Worm (Caenorhabditis elegans): ENCODE data around the gene nhr-14.

The nhr-14 gene

DNA sequence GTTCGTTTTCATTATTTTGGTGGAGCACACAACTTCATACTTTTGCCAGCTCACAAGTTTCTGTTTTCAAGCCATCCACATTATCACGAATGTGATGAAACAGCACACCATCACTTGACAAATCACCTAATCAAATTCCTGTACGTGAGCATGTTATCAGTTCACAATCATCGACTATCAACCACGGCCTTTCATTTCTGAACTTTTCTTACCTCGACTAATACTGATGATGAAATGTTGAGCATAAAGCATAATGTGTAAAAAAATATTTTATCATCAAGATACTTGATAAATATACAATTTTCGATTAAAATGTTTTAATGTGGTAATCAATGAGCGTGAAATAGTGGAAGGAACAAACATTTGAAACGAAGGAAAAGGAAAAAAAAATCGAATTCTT is 2.5 kb downstream of the nhr-14 start:
- TF ChIP-seq nhr-21 (tag; optimal IDR thresholded peaks at IDR 0.05) (peak; percentile 40), lin-13 (GFP tag; optimal IDR thresholded peaks at IDR 0.05) (no peak), gmeb-1 (tag; optimal IDR thresholded peaks at IDR 0.05) (peak; percentile 42), zag-1 (tag; optimal IDR thresholded peaks at IDR 0.05) (no peak), lin-11 (tag; optimal IDR thresholded peaks at IDR 0.05) (no peak), lsy-2 (tag; optimal IDR thresholded peaks at IDR 0.05) (peak in 1 of 2 experiments; percentile 11), sma-3 (GFP tag; optimal IDR thresholded peaks at IDR 0.05) (peak; percentile 53), aly-2 (tag; optimal IDR thresholded peaks at IDR 0.05) (no peak), R02D3.7 (tag; optimal IDR thresholded peaks at IDR 0.05) (no peak), C34F6.9 (tag; optimal IDR thresholded peaks at IDR 0.05) (no peak), F13H6.1 (tag; optimal IDR thresholded peaks at IDR 0.05) (peak; percentile 39), elt-3 (tag; optimal IDR thresholded peaks at IDR 0.05) (no peak), blmp-1 (tag; optimal IDR thresholded peaks at IDR 0.05; ENCODE audit: insufficient read depth) (no peak), egl-27 (tag; optimal IDR thresholded peaks at IDR 0.05) (peak; percentile 56), fos-1 (tag; optimal IDR thresholded peaks at IDR 0.05) (peak; percentile 91), nhr-237 (tag; optimal IDR thresholded peaks at IDR 0.05) (no peak), mbf-1 (tag; optimal IDR thresholded peaks at IDR 0.05) (no peak), nhr-77 (tag; optimal IDR thresholded peaks at IDR 0.05) (no peak), crh-2 (tag; optimal IDR thresholded peaks at IDR 0.05) (peak; percentile 83), snpc-4 (tag; optimal IDR thresholded peaks at IDR 0.05) (no peak), dmd-4 (tag; optimal IDR thresholded peaks at IDR 0.05) (no peak), peb-1 (tag; optimal IDR thresholded peaks at IDR 0.05) (no peak), nhr-6 (tag; optimal IDR thresholded peaks at IDR 0.05) (no peak), alr-1 (tag; optimal IDR thresholded peaks at IDR 0.05) (no peak), mdl-1 (tag; optimal IDR thresholded peaks at IDR 0.05) (peak in 1 of 2 experiments; percentile 17), ama-1 (optimal IDR thresholded peaks at IDR 0.05) (no peak), ztf-1 (GFP tag; conservative IDR thresholded peaks at IDR 0.05) (no peak), ZK546.5 (tag; optimal IDR thresholded peaks at IDR 0.05) (no peak), sma-9 (GFP tag; optimal IDR thresholded peaks at IDR 0.05) (peak; percentile 94), sma-9 (tag; optimal IDR thresholded peaks at IDR 0.05) (no peak), skn-1 (tag; optimal IDR thresholded peaks at IDR 0.05) (peak; percentile 31), nhr-129 (tag; optimal IDR thresholded peaks at IDR 0.05) (peak; percentile 69), ceh-82 (tag; optimal IDR thresholded peaks at IDR 0.05) (no peak), mab-5 (tag; optimal IDR thresholded peaks at IDR 0.05) (no peak), nhr-12 (tag; optimal IDR thresholded peaks at IDR 0.05) (no peak), elt-1 (tag; optimal IDR thresholded peaks at IDR 0.05) (no peak), unc-62 (GFP tag; optimal IDR thresholded peaks at IDR 0.05) (no peak), sem-4 (tag; optimal IDR thresholded peaks at IDR 0.05) (no peak), nhr-25 (tag; optimal IDR thresholded peaks at IDR 0.05) (no peak), nhr-23 (tag; optimal IDR thresholded peaks at IDR 0.05) (no peak), ztf-4 (tag; optimal IDR thresholded peaks at IDR 0.05) (no peak), nhr-11 (tag; optimal IDR thresholded peaks at IDR 0.05) (no peak), ceh-16 (tag; optimal IDR thresholded peaks at IDR 0.05) (no peak)

DNA sequence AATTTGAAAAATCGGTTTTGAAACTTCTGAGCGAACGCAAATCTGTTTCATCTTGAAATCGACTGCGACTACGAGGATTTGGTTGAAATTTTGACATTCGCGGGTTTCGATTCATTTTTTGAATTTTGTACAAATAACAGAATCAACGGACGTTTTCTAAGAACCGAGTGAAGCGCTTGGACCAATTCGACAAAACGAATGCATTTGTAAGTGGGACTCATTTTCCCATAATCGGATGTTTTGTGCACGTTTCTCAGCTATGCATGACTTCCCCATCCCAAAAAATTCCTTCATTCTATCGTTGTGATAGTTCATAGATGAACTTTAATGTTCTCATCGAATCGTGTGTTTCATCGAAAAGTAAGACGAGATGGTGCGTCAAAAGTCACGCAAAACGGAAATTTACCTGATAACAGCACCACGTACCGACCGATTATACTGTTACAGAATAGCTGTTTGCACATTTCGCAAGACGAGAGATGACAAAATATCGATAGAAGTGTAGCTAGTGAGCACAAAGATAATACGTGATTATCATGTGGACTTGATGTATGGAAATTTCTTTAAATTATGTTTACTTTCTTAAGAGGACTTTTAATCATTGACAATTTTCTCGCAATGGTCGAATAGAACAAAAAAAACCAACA is 5.7 kb downstream of the nhr-14 start, which contains the start of gene mec-10:
Gene mec-10 (minus strand): TSS at position 189 of the 647 bp plus-strand sequence.
- TF ChIP-seq fos-1 (tag; optimal IDR thresholded peaks at IDR 0.05), result peak; percentile 87
- peak; percentile 66 for TF ChIP-seq unc-55 (GFP tag; optimal IDR thresholded peaks at IDR 0.05)
- no peak for TF ChIP-seq nhr-11 (tag; optimal IDR thresholded peaks at IDR 0.05)
- no peak for TF ChIP-seq nhr-25 (tag; optimal IDR thresholded peaks at IDR 0.05)
- TF ChIP-seq sma-3 (GFP tag; optimal IDR thresholded peaks at IDR 0.05), result peak; percentile 3
- TF ChIP-seq sma-9 (GFP tag; optimal IDR thresholded peaks at IDR 0.05), result peak; percentile 65
- TF ChIP-seq sma-9 (tag; optimal IDR thresholded peaks at IDR 0.05), result no peak
- no peak for TF ChIP-seq lin-11 (tag; optimal IDR thresholded peaks at IDR 0.05)
- peak; percentile 65 for TF ChIP-seq crh-2 (tag; optimal IDR thresholded peaks at IDR 0.05)
- TF ChIP-seq ztf-1 (GFP tag; conservative IDR thresholded peaks at IDR 0.05), result no peak
- TF ChIP-seq gmeb-1 (tag; optimal IDR thresholded peaks at IDR 0.05), result peak; percentile 20
- TF ChIP-seq mbf-1 (tag; optimal IDR thresholded peaks at IDR 0.05), result no peak
